Fruit fly (Drosophila melanogaster) whole organism, wandering third instar larva: Measurements from ENCODE around the gene CG34325.

Source experiments
- Dfd ChIP-seq: fragments of >200 bp; optimal IDR thresholded peaks from 2 replicates; lab custom pipeline; 2017; ENCODE audit warnings: missing biosample characterization, missing genetic modification characterization
- Dif ChIP-seq: fragments of 200-275, 200-300 bp; sonication (Bioruptor generic); optimal IDR thresholded peaks from 2 replicates; lab custom pipeline; 2018; ENCODE audit warnings: missing biosample characterization, missing genetic modification characterization; ENCODE audit not compliant: partially characterized antibody
- GATAd ChIP-seq: sonication (Bioruptor generic); optimal IDR thresholded peaks from 2 replicates; lab custom pipeline; 2016; ENCODE audit warnings: missing biosample characterization, missing genetic modification characterization
- Myc ChIP-seq: fragments of >200 bp; optimal IDR thresholded peaks from 2 replicates; lab custom pipeline; 2017
- dl ChIP-seq, 2 experiments: fragments of 175-275, 200-275 bp in 1 of 2; fragments of 200-275 bp in 1 of 2; sonication (Bioruptor generic); optimal IDR thresholded peaks; lab custom pipeline; 2018; ENCODE audit warnings: mild to moderate bottlenecking in 2 of 2, missing biosample characterization in 2 of 2, missing genetic modification characterization in 2 of 2, moderate library complexity in 2 of 2; ENCODE audit not compliant: partially characterized antibody in 2 of 2, insufficient read depth in 1 of 2
- ey ChIP-seq: fragments of 200-800 bp; sonication (Bioruptor generic); optimal IDR thresholded peaks from 2 replicates; lab custom pipeline; 2016; ENCODE audit warnings: missing biosample characterization, missing genetic modification characterization
- h ChIP-seq: fragments of 200-800 bp; sonication (Bioruptor generic); optimal IDR thresholded peaks from 3 replicates; lab custom pipeline; 2016; ENCODE audit warnings: missing biosample characterization, mild to moderate bottlenecking, missing genetic modification characterization
- jim ChIP-seq: fragments of 175-275, 200-325 bp; sonication (Bioruptor generic); optimal IDR thresholded peaks from 2 replicates; lab custom pipeline; 2016; ENCODE audit warnings: missing biosample characterization, mild to moderate bottlenecking, missing genetic modification characterization
- psq ChIP-seq: fragments of 200-800 bp; sonication (Bioruptor generic); optimal IDR thresholded peaks from 3 replicates; lab custom pipeline; 2017; ENCODE audit warnings: missing biosample characterization, mild to moderate bottlenecking, missing genetic modification characterization, moderate library complexity

DNA sequence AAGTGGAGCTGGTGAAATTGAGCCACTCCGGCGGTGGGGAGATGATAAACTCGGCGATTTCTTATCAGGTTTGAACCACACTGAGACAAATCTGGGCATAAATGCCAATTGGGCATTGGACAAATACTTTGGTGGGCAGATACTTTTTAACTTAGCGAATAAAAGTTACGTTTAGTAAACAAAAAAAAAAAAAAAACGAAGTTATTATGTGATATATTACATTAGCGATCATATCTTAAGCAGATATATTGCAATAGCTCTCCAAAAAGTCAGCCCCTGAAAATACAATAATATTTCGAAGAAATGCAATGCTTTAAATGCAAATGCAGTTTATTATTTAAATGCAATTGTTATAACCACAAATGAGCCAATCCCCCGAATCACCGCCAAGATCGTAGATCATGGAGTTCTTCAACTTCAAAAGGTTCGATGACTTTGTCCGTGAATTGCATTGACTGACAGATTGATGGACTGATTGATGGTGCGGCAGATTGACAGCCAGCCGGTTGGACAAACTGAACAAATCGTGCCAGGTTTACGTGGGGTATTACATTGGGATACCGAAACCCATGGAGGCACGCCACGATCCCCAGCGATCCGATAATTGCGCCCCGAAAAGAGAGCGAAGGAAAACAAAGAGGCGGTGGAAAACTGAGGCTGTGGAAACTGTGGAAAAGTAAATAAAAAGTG lies 23.2 kb downstream of the CG34325 start:
- TF ChIP-seq GATAd (GFP tag; lab: Kevin White, UChicago), result no peak
- no peak for TF ChIP-seq dl (GFP tag; optimal IDR thresholded peaks at IDR 0.05; lab: Kevin White, UChicago; ENCODE audit: insufficient read depth in 1 of 2, partially characterized antibody in 2 of 2)
- no peak for TF ChIP-seq Dfd
- no peak for TF ChIP-seq ey (GFP tag; lab: Kevin White, UChicago)
- TF ChIP-seq jim, result no peak
- no peak for TF ChIP-seq Myc
- no peak for TF ChIP-seq psq (GFP tag; lab: Kevin White, UChicago)
- TF ChIP-seq Dif, result no peak
- TF ChIP-seq h (GFP tag; lab: Kevin White, UChicago), result no peak
